Worm (Caenorhabditis elegans): ENCODE results near the gene tag-267.

DNA sequence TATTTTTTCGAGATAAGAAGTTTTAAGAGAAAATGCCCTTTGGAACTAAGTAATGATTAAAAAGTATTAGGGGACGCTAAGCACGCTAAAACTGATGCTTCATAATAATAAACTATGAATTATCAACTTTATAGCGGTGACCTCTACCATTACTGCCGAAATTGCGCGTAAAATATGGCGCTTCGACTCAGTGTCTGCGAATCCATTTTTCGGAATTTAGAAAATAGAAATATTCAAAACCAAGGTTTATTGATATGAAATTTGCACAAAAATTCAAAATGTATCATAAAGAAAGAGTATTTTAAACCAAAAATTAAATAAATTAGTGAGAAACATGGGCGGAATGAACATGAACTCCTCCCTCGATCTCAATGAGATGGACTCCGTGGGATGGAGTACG lies 41.3 kb upstream of the tag-267 start:
- no peak for TF ChIP-seq tbx-8 (GFP tag; optimal IDR thresholded peaks at IDR 0.05)
- TF ChIP-seq elt-1 (tag; optimal IDR thresholded peaks at IDR 0.05; ENCODE audit: borderline replicate concordance, insufficient read depth): no peak
- TF ChIP-seq elt-3 (tag; optimal IDR thresholded peaks at IDR 0.05): no peak
- TF ChIP-seq nhr-76 (tag; optimal IDR thresholded peaks at IDR 0.05): no peak
- TF ChIP-seq nhr-12 (tag; optimal IDR thresholded peaks at IDR 0.05): no peak
- TF ChIP-seq lin-13 (tag; optimal IDR thresholded peaks at IDR 0.05): no peak
- no peak for TF ChIP-seq unc-62 (GFP tag; optimal IDR thresholded peaks at IDR 0.05)
- TF ChIP-seq ztf-11 (tag; optimal IDR thresholded peaks at IDR 0.05): no peak
- TF ChIP-seq lsy-2 (tag; optimal IDR thresholded peaks at IDR 0.05): no peak

Measured in whole organism, mixed stage, embryonic.